Fruit fly (Drosophila melanogaster): ENCODE data around the gene CG4593.

DNA sequence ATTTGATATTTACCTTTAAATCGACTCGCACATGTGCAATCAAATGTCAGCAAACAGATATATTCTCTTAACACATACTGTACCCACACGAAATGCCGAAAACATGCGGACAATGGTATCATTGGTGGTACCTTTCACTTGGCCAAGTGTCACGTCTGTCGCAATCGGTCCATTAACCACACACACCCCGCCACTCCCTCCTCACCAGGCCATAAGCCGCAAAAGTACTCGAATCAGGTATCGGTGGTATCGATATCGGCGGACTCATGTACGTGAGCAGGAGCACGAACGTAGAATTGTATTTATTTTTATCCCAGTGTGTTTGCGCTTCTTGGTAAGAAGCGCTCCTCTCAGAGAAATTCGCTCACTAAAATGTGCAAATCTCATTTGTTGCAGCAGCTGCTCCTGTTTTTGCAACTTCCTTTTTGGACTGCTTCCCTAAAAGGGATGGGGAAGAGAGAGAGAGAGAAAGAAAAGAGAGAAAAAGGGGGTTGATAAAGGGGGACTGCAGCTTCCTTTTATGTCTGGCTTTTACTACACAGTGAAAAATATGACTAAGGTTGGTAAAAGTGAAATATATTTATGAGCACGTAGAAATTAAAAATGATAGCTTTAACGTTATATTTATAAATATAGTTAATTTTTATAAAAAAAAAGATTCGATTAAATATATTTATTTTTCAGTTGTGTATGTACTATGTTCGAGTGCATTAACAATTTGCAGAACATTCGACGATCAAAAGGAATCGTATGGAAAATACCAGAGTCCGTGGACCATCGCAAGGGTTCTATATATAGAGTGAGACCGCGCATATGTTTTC is 30.0 kb upstream of the CG4593 start:
- TF ChIP-seq h (optimal IDR thresholded peaks at IDR 0.05) (no peak), Myc (optimal IDR thresholded peaks at IDR 0.05) (no peak), insv (optimal IDR thresholded peaks at IDR 0.05) (no peak), psq (optimal IDR thresholded peaks at IDR 0.05) (no peak), Sin3A (optimal IDR thresholded peaks at IDR 0.05) (no peak), ttk (optimal IDR thresholded peaks at IDR 0.05) (no peak)

Measured in Kc167 (cell line).